Fruit fly (Drosophila melanogaster) Kc167 (cell line): ENCODE results near the gene CG34148.

Experiments used
- Myc ChIP-seq: fragments of >200 bp; optimal IDR thresholded peaks from 2 replicates; lab custom pipeline; 2017; ENCODE audit warnings: missing external identifiers
- Sin3A ChIP-seq: fragments of >200 bp; optimal IDR thresholded peaks from 2 replicates; lab custom pipeline; 2018; ENCODE audit warnings: missing external identifiers
- h ChIP-seq: fragments of >200 bp; optimal IDR thresholded peaks from 3 replicates; lab custom pipeline; 2018; ENCODE audit warnings: missing external identifiers
- insv ChIP-seq: fragments of >200 bp; optimal IDR thresholded peaks from 3 replicates; lab custom pipeline; 2018; ENCODE audit warnings: missing external identifiers
- psq ChIP-seq: fragments of >200 bp; optimal IDR thresholded peaks from 2 replicates; lab custom pipeline; 2017; ENCODE audit warnings: missing external identifiers
- ttk ChIP-seq: sonication (Bioruptor generic); optimal IDR thresholded peaks from 2 replicates; lab custom pipeline; 2017; ENCODE audit warnings: missing external identifiers

CG34148 gene

dm6 chr3R:21845165-21845564 is 33.3 kb downstream of the CG34148 start, which contains the start of gene Gr93c:
Gene Gr93c (minus strand): TSS chr3R:21845265.
- TF ChIP-seq Myc (lab: Kevin White, UChicago) (no peak), ttk (no peak), h (lab: Kevin White, UChicago) (no peak), insv (lab: Kevin White, UChicago) (no peak), Sin3A (no peak), psq (lab: Kevin White, UChicago) (no peak)

- TF ChIP-seq h (lab: Kevin White, UChicago): no peak
- TF ChIP-seq ttk: no peak
- TF ChIP-seq Myc (lab: Kevin White, UChicago): no peak
- TF ChIP-seq insv (lab: Kevin White, UChicago): no peak
- no peak for TF ChIP-seq psq (lab: Kevin White, UChicago)
- TF ChIP-seq Sin3A: no peak
Measured at dm6 chr3R:21843665-21844064, 34.8 kb downstream of the CG34148 start, which contains the start of gene Gr93b. Gene Gr93b (minus strand): TSS chr3R:21843765.

- no peak for TF ChIP-seq h (lab: Kevin White, UChicago)
- no peak for TF ChIP-seq Sin3A
- TF ChIP-seq insv (lab: Kevin White, UChicago): no peak
- no peak for TF ChIP-seq Myc (lab: Kevin White, UChicago)
- TF ChIP-seq ttk: no peak
- TF ChIP-seq psq (lab: Kevin White, UChicago): no peak
Measured at dm6 chr3R:21841474-21842376, 36.8 kb downstream of the CG34148 start.

dm6 chr3R:21840432-21840831 is 38.1 kb downstream of the CG34148 start:
- TF ChIP-seq ttk (no peak), Sin3A (no peak), Myc (lab: Kevin White, UChicago) (no peak), psq (lab: Kevin White, UChicago) (no peak), insv (lab: Kevin White, UChicago) (no peak), h (lab: Kevin White, UChicago) (no peak)

dm6 chr3R:21839636-21840035 is 38.9 kb downstream of the CG34148 start:
- no peak for TF ChIP-seq insv (lab: Kevin White, UChicago)
- TF ChIP-seq Sin3A: no peak
- TF ChIP-seq ttk: no peak
- no peak for TF ChIP-seq Myc (lab: Kevin White, UChicago)
- TF ChIP-seq h (lab: Kevin White, UChicago): no peak
- no peak for TF ChIP-seq psq (lab: Kevin White, UChicago)

- TF ChIP-seq ttk (no peak), Myc (lab: Kevin White, UChicago) (no peak), insv (lab: Kevin White, UChicago) (no peak), h (lab: Kevin White, UChicago) (no peak), psq (lab: Kevin White, UChicago) (no peak), Sin3A (no peak)
Measured at dm6 chr3R:21838505-21838956, 40.0 kb downstream of the CG34148 start.

dm6 chr3R:21837069-21837977 is 41.2 kb downstream of the CG34148 start:
- TF ChIP-seq ttk (no peak), psq (lab: Kevin White, UChicago) (no peak), Sin3A (no peak), insv (lab: Kevin White, UChicago) (no peak), h (lab: Kevin White, UChicago) (no peak), Myc (lab: Kevin White, UChicago) (no peak)

- no peak for TF ChIP-seq psq (lab: Kevin White, UChicago)
- no peak for TF ChIP-seq h (lab: Kevin White, UChicago)
- TF ChIP-seq Sin3A: no peak
- TF ChIP-seq Myc (lab: Kevin White, UChicago): no peak
- no peak for TF ChIP-seq ttk
- TF ChIP-seq insv (lab: Kevin White, UChicago): no peak
Measured at dm6 chr3R:21836614-21837013, 41.9 kb downstream of the CG34148 start.

- TF ChIP-seq h (lab: Kevin White, UChicago): no peak
- no peak for TF ChIP-seq Sin3A
- TF ChIP-seq insv (lab: Kevin White, UChicago): no peak
- no peak for TF ChIP-seq psq (lab: Kevin White, UChicago)
- TF ChIP-seq Myc (lab: Kevin White, UChicago): no peak
- no peak for TF ChIP-seq ttk
Measured at dm6 chr3R:21836201-21836504, 42.3 kb downstream of the CG34148 start.

dm6 chr3R:21835388-21836200 is 42.9 kb downstream of the CG34148 start:
- no peak for TF ChIP-seq Myc (lab: Kevin White, UChicago)
- no peak for TF ChIP-seq psq (lab: Kevin White, UChicago)
- TF ChIP-seq h (lab: Kevin White, UChicago): no peak
- no peak for TF ChIP-seq ttk
- no peak for TF ChIP-seq Sin3A
- TF ChIP-seq insv (lab: Kevin White, UChicago): no peak
